Worm (Caenorhabditis elegans) whole organism, mixed stage, embryonic: ENCODE results near the gene qns-1.

Source experiments
- ces-1 ChIP-seq: fragments of 150-350 bp; optimal IDR thresholded peaks from 2 replicates; lab custom pipeline; 2014; ENCODE audit warnings: missing biosample characterization, missing genetic modification reagents, missing genetic modification characterization
- cnd-1 ChIP-seq: fragments of 200-800 bp; sonication (Bioruptor generic); optimal IDR thresholded peaks from 2 replicates; lab custom pipeline; 2018; ENCODE audit warnings: mild to moderate bottlenecking, missing genetic modification characterization, missing compliant biosample characterization
- lin-13 ChIP-seq: fragments of 150-350 bp; optimal IDR thresholded peaks from 2 replicates; lab custom pipeline; 2014; ENCODE audit warnings: missing biosample characterization, missing genetic modification characterization
- lsy-2 ChIP-seq: fragments of 150-350 bp; optimal IDR thresholded peaks from 2 replicates; lab custom pipeline; 2014; ENCODE audit warnings: missing biosample characterization, missing genetic modification characterization
- mab-5 ChIP-seq: fragments of 150-350 bp; optimal IDR thresholded peaks from 2 replicates; lab custom pipeline; 2014; ENCODE audit warnings: missing biosample characterization, missing genetic modification characterization
- nhr-2 ChIP-seq: fragments of 150-350 bp; optimal IDR thresholded peaks from 2 replicates; lab custom pipeline; 2014; ENCODE audit warnings: missing biosample characterization, missing genetic modification characterization
- nhr-237 ChIP-seq: fragments of 150-350 bp; optimal IDR thresholded peaks from 2 replicates; lab custom pipeline; 2014; ENCODE audit warnings: missing biosample characterization, missing genetic modification characterization
- nhr-28 ChIP-seq: fragments of 150-350 bp; optimal IDR thresholded peaks from 2 replicates; lab custom pipeline; 2014; ENCODE audit warnings: missing biosample characterization, missing genetic modification characterization
- sem-2 ChIP-seq: fragments of 200-800 bp; sonication (Bioruptor generic); optimal IDR thresholded peaks from 2 replicates; lab custom pipeline; 2018; ENCODE audit warnings: mild to moderate bottlenecking, missing genetic modification characterization, missing compliant biosample characterization
- sptf-1 ChIP-seq: sonication (generic microtip); optimal IDR thresholded peaks from 2 replicates; lab custom pipeline; 2017; ENCODE audit warnings: mild to moderate bottlenecking, missing genetic modification characterization, moderate library complexity, missing compliant biosample characterization
- unc-120 ChIP-seq: sonication (generic microtip); optimal IDR thresholded peaks from 2 replicates; lab custom pipeline; 2017; ENCODE audit warnings: missing genetic modification characterization, missing compliant biosample characterization; ENCODE audit not compliant: poor library complexity, severe bottlenecking
- unc-62 ChIP-seq: fragments of 150-350 bp; optimal IDR thresholded peaks from 2 replicates; lab custom pipeline; 2014; ENCODE audit warnings: missing biosample characterization, missing genetic modification reagents, missing genetic modification characterization
- ztf-11 ChIP-seq: fragments of 150-350 bp; optimal IDR thresholded peaks from 2 replicates; lab custom pipeline; 2014; ENCODE audit warnings: missing biosample characterization, missing genetic modification characterization

ce11 chrIV:10216704-10217296 is 2.3 kb downstream of the qns-1 start:
- TF ChIP-seq nhr-28 (no peak), lin-13 (tag; lab: Kevin White, UChicago) (no peak), nhr-2 (tag; lab: Kevin White, UChicago) (no peak), cnd-1 (tag; lab: Kevin White, UChicago) (no peak), sptf-1 (tag; lab: Kevin White, UChicago) (no peak), unc-62 (GFP tag; lab: Kevin White, UChicago) (no peak), nhr-237 (tag; lab: Kevin White, UChicago) (no peak), unc-120 (tag; lab: Kevin White, UChicago) (no peak), sem-2 (GFP tag; lab: Kevin White, UChicago) (no peak), mab-5 (tag; lab: Kevin White, UChicago) (no peak), lsy-2 (no peak), ces-1 (GFP tag; lab: Kevin White, UChicago) (no peak), ztf-11 (tag; lab: Kevin White, UChicago) (no peak)
